Fruit fly (Drosophila melanogaster) whole organism, wandering third instar larva: Measurements from ENCODE around the gene CG17855.

ENCODE experiments used
- Abd-B ChIP-seq: fragments of >200 bp; optimal IDR thresholded peaks from 2 replicates; lab custom pipeline; 2017; ENCODE audit warnings: missing biosample characterization, missing genetic modification characterization
- CG32264 ChIP-seq: fragments of 200-800 bp; sonication (Bioruptor generic); optimal IDR thresholded peaks from 2 replicates; lab custom pipeline; 2016; ENCODE audit warnings: missing biosample characterization, missing genetic modification characterization
- CG9705 ChIP-seq: fragments of 200-800 bp; sonication (Bioruptor generic); optimal IDR thresholded peaks from 2 replicates; lab custom pipeline; 2018; ENCODE audit warnings: missing biosample characterization, mild to moderate bottlenecking, missing genetic modification characterization
- CrebA ChIP-seq: fragments of 200-800 bp; sonication (Bioruptor generic); optimal IDR thresholded peaks from 2 replicates; lab custom pipeline; 2016; ENCODE audit warnings: missing biosample characterization, mild to moderate bottlenecking, missing genetic modification characterization, borderline replicate concordance
- Dfd ChIP-seq: fragments of >200 bp; optimal IDR thresholded peaks from 2 replicates; lab custom pipeline; 2017; ENCODE audit warnings: missing biosample characterization, missing genetic modification characterization
- Dif ChIP-seq: fragments of 200-275, 200-300 bp; sonication (Bioruptor generic); optimal IDR thresholded peaks from 2 replicates; lab custom pipeline; 2018; ENCODE audit warnings: missing biosample characterization, missing genetic modification characterization; ENCODE audit not compliant: partially characterized antibody
- GATAd ChIP-seq: sonication (Bioruptor generic); optimal IDR thresholded peaks from 2 replicates; lab custom pipeline; 2016; ENCODE audit warnings: missing biosample characterization, missing genetic modification characterization
- HLH106 ChIP-seq: fragments of 200-800 bp; optimal IDR thresholded peaks from 3 replicates; lab custom pipeline; 2019; ENCODE audit warnings: missing biosample characterization, mild to moderate bottlenecking, missing genetic modification characterization, moderate library complexity
- Hnf4 ChIP-seq: fragments of 200-800 bp; sonication (Bioruptor generic); optimal IDR thresholded peaks from 2 replicates; lab custom pipeline; 2016; ENCODE audit warnings: missing biosample characterization, mild to moderate bottlenecking, missing genetic modification characterization
- Hr78 ChIP-seq: fragments of >200 bp; optimal IDR thresholded peaks from 2 replicates; lab custom pipeline; 2017; ENCODE audit warnings: missing biosample characterization, missing genetic modification characterization
- Hr83 ChIP-seq: fragments of 200-300 bp; sonication (Bioruptor generic); optimal IDR thresholded peaks from 2 replicates; lab custom pipeline; 2016; ENCODE audit warnings: missing biosample characterization, mild to moderate bottlenecking, missing genetic modification characterization, moderate library complexity; ENCODE audit not compliant: poor library complexity, severe bottlenecking
- Jra ChIP-seq: sonication (Bioruptor generic); optimal IDR thresholded peaks from 2 replicates; lab custom pipeline; 2016; ENCODE audit warnings: missing biosample characterization, missing genetic modification characterization
- Mio ChIP-seq: sonication (Bioruptor generic); optimal IDR thresholded peaks from 2 replicates; lab custom pipeline; 2016; ENCODE audit warnings: missing biosample characterization, missing genetic modification characterization
- Myc ChIP-seq: fragments of >200 bp; optimal IDR thresholded peaks from 2 replicates; lab custom pipeline; 2017
- N ChIP-seq: fragments of >200 bp; optimal IDR thresholded peaks from 2 replicates; lab custom pipeline; 2018; ENCODE audit warnings: missing biosample characterization, missing external identifiers, missing genetic modification characterization
- OdsH ChIP-seq: fragments of 200-800 bp; sonication (Bioruptor generic); optimal IDR thresholded peaks from 2 replicates; lab custom pipeline; 2016; ENCODE audit warnings: missing biosample characterization, mild to moderate bottlenecking, missing genetic modification characterization
- Rel ChIP-seq, 2 experiments: fragments of 200-800 bp; sonication (Bioruptor generic) in 1 of 2; optimal IDR thresholded peaks; 2 replicates in 1 of 2; 3 replicates in 1 of 2; lab custom pipeline; 2016 to 2019; ENCODE audit warnings: mild to moderate bottlenecking in 2 of 2, missing biosample characterization in 2 of 2, missing genetic modification characterization in 2 of 2, moderate library complexity in 1 of 2
- Sp1 ChIP-seq: fragments of 200-800 bp; sonication (Bioruptor generic); optimal IDR thresholded peaks from 3 replicates; lab custom pipeline; 2019; ENCODE audit warnings: missing biosample characterization, mild to moderate bottlenecking, missing genetic modification characterization, moderate library complexity
- Vsx2 ChIP-seq: fragments of 200-300, 225-300 bp; sonication (Bioruptor generic); optimal IDR thresholded peaks from 2 replicates; lab custom pipeline; 2018; ENCODE audit warnings: missing biosample characterization, missing genetic modification characterization; ENCODE audit not compliant: partially characterized antibody
- br ChIP-seq: fragments of 200-800 bp; sonication (Bioruptor generic); optimal IDR thresholded peaks from 2 replicates; lab custom pipeline; 2016; ENCODE audit warnings: missing biosample characterization, missing genetic modification characterization
- brk ChIP-seq: fragments of 200-800 bp; sonication (Bioruptor generic); optimal IDR thresholded peaks from 2 replicates; lab custom pipeline; 2016; ENCODE audit warnings: missing biosample characterization, mild to moderate bottlenecking, missing genetic modification characterization
- dl ChIP-seq, 2 experiments: fragments of 175-275, 200-275 bp in 1 of 2; fragments of 200-275 bp in 1 of 2; sonication (Bioruptor generic); optimal IDR thresholded peaks; lab custom pipeline; 2018; ENCODE audit warnings: mild to moderate bottlenecking in 2 of 2, missing biosample characterization in 2 of 2, missing genetic modification characterization in 2 of 2, moderate library complexity in 2 of 2; ENCODE audit not compliant: partially characterized antibody in 2 of 2, insufficient read depth in 1 of 2
- dmrt93B ChIP-seq: fragments of 200-800 bp; sonication (Bioruptor generic); optimal IDR thresholded peaks from 2 replicates; lab custom pipeline; 2018; ENCODE audit warnings: missing biosample characterization, mild to moderate bottlenecking, missing genetic modification characterization
- dsf ChIP-seq: sonication (Bioruptor generic); optimal IDR thresholded peaks from 2 replicates; lab custom pipeline; 2016; ENCODE audit warnings: missing biosample characterization, missing genetic modification characterization, borderline replicate concordance
- ey ChIP-seq: fragments of 200-800 bp; sonication (Bioruptor generic); optimal IDR thresholded peaks from 2 replicates; lab custom pipeline; 2016; ENCODE audit warnings: missing biosample characterization, missing genetic modification characterization
- foxo ChIP-seq, 2 experiments: fragments of 200-800 bp; sonication (Bioruptor generic); optimal IDR thresholded peaks; 2 replicates in 1 of 2; 3 replicates in 1 of 2; lab custom pipeline; 2016 to 2017; ENCODE audit warnings: missing biosample characterization in 2 of 2, missing genetic modification characterization in 2 of 2
- fru ChIP-seq: fragments of 200-800 bp; sonication (Bioruptor generic); optimal IDR thresholded peaks from 3 replicates; lab custom pipeline; 2016; ENCODE audit warnings: missing biosample characterization, mild to moderate bottlenecking, missing genetic modification characterization
- h ChIP-seq: fragments of 200-800 bp; sonication (Bioruptor generic); optimal IDR thresholded peaks from 3 replicates; lab custom pipeline; 2016; ENCODE audit warnings: missing biosample characterization, mild to moderate bottlenecking, missing genetic modification characterization
- jim ChIP-seq: fragments of 175-275, 200-325 bp; sonication (Bioruptor generic); optimal IDR thresholded peaks from 2 replicates; lab custom pipeline; 2016; ENCODE audit warnings: missing biosample characterization, mild to moderate bottlenecking, missing genetic modification characterization
- lola ChIP-seq: fragments of >200 bp; optimal IDR thresholded peaks from 2 replicates; lab custom pipeline; 2017; ENCODE audit warnings: missing biosample characterization, missing genetic modification characterization
- pan ChIP-seq: fragments of >200 bp; optimal IDR thresholded peaks from 2 replicates; lab custom pipeline; 2017
- psq ChIP-seq: fragments of 200-800 bp; sonication (Bioruptor generic); optimal IDR thresholded peaks from 3 replicates; lab custom pipeline; 2017; ENCODE audit warnings: missing biosample characterization, mild to moderate bottlenecking, missing genetic modification characterization, moderate library complexity
- rgr ChIP-seq: fragments of 200-800 bp; sonication (Bioruptor generic); optimal IDR thresholded peaks from 3 replicates; lab custom pipeline; 2016; ENCODE audit warnings: missing biosample characterization, mild to moderate bottlenecking, missing genetic modification characterization
- sage ChIP-seq: fragments of 200-800 bp; sonication (Bioruptor generic); optimal IDR thresholded peaks from 2 replicates; lab custom pipeline; 2016; ENCODE audit warnings: missing biosample characterization, mild to moderate bottlenecking, missing genetic modification characterization
- sv ChIP-seq: fragments of 200-800 bp; sonication (Bioruptor generic); optimal IDR thresholded peaks from 3 replicates; lab custom pipeline; 2016; ENCODE audit warnings: missing biosample characterization, missing genetic modification characterization
- tai ChIP-seq: sonication (Bioruptor generic); optimal IDR thresholded peaks from 2 replicates; lab custom pipeline; 2016; ENCODE audit warnings: missing biosample characterization, missing genetic modification characterization
- usp ChIP-seq: fragments of >200 bp; optimal IDR thresholded peaks from 2 replicates; lab custom pipeline; 2017; ENCODE audit warnings: missing biosample characterization, missing genetic modification characterization
- woc ChIP-seq: sonication (Bioruptor generic); optimal IDR thresholded peaks from 2 replicates; lab custom pipeline; 2016; ENCODE audit warnings: missing biosample characterization, mild to moderate bottlenecking, missing genetic modification characterization

Gene CG17855

DNA sequence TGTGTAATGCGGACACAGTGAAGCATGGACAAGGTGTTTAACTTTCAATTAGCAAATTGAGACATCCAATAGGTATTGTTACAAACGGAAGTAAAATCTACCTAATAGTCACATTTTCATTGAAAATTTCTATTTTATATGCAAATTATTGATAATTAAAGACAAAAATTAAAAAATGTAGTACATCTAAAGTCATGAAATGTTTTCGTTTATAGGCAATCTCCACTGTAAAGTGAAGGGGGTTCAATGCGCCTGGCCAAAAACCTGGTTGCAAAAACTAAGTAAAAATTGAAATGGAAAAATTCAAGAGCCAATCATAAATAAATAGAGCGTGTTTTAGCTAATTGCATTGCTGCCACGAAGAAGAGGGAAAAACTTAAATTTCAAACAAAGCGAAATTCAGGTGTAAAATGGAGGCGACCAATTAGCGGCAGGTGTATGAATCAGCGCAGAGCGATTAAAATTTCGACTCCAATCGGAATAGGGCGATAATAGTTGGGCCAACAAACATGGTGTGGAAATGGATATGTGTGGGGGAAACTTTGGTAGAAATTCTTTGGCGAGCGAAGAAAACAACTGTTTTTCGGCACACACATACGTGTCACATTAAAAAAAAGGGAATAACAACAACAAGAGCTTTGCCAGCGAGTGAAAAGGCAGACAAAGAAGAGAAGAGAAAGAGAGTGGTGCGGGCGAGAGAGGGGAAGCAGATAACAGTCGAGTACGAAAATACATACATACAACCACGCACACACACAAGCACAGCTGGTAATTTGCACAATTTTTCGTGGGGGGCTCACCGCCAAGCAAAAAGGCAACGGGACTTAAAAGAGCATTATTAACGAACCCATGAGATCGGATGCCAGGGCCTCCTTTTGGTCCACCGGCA is 46.7 kb upstream of the CG17855 start:
- TF ChIP-seq N (peak; percentile 32), tai (GFP tag; lab: Kevin White, UChicago) (no peak), lola (GFP tag; lab: Kevin White, UChicago) (no peak), Hr78 (GFP tag; lab: Kevin White, UChicago) (no peak), jim (GFP tag; lab: Kevin White, UChicago) (peak; percentile 60), Hr83 (peak; percentile 19), dsf (GFP tag; lab: Kevin White, UChicago) (no peak), CG9705 (GFP tag; lab: Kevin White, UChicago) (peak; percentile 35), dl (GFP tag; optimal IDR thresholded peaks at IDR 0.05; lab: Kevin White, UChicago; ENCODE audit: insufficient read depth in 1 of 2, partially characterized antibody in 2 of 2) (no peak), foxo (GFP tag; optimal IDR thresholded peaks at IDR 0.05; lab: Kevin White, UChicago) (peak in 1 of 2 experiments; percentile 59), Mio (no peak), HLH106 (tag; lab: Kevin White, UChicago) (peak; percentile 73), br (no peak), Hnf4 (GFP tag; lab: Kevin White, UChicago) (no peak), Rel (GFP tag; optimal IDR thresholded peaks at IDR 0.05; lab: Kevin White, UChicago) (no peak), Rel (tag; optimal IDR thresholded peaks at IDR 0.05; lab: Kevin White, UChicago) (peak; percentile 78), CG32264 (peak; percentile 11), usp (no peak), CrebA (GFP tag; lab: Kevin White, UChicago) (no peak), OdsH (GFP tag; lab: Kevin White, UChicago) (peak; percentile 23), Sp1 (GFP tag; lab: Kevin White, UChicago) (peak; percentile 53), rgr (GFP tag; lab: Kevin White, UChicago) (peak; percentile 16), sage (GFP tag; lab: Kevin White, UChicago) (peak; percentile 10), h (GFP tag; lab: Kevin White, UChicago) (peak; percentile 71), brk (GFP tag; lab: Kevin White, UChicago) (peak; percentile 14), Jra (no peak), ey (peak; percentile 63), woc (GFP tag; lab: Kevin White, UChicago) (peak; percentile 47), Vsx2 (GFP tag; lab: Kevin White, UChicago) (no peak), Abd-B (GFP tag; lab: Kevin White, UChicago) (no peak), psq (GFP tag; lab: Kevin White, UChicago) (peak; percentile 97), sv (GFP tag; lab: Kevin White, UChicago) (no peak), fru (GFP tag; lab: Kevin White, UChicago) (peak; percentile 63), Myc (lab: Kevin White, UChicago) (no peak), pan (no peak), Dfd (no peak), Dif (GFP tag; lab: Kevin White, UChicago) (peak; percentile 63), dmrt93B (GFP tag; lab: Kevin White, UChicago) (peak; percentile 16), GATAd (no peak)

DNA sequence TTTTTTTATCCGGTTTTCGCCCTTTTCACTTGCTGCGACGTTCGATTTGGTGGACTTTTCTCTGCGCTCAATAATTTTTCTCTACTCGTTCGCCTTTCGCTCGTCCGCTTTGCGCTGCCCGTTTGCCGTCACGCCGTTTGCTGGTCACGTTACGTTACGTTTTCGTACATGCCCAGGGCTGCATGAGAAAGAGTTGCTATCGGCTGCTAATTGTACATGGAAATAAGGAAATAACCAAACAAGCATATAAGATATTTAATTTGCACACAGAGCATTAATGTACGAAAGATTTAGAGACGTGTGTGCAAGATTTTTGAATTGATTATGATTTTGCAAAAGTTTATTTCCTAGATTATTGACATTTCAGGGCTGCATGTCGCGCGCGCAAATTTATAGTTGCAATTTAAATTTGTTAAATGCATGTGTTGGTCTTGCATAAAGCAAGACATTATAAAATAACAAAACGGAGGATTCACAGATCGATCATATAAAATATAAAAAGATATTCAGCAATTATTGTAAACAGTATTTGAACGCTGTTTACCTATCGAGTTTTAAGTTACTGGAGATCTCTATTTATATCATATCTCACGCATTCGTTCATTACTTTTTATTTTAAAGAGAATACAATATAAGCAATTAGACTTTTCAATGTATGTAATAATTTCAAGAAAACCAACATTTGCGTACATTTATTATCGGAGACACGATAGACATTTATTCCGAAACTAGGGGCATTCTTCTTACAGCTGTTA is 45.5 kb upstream of the CG17855 start, which contains the start of gene Gdi:
Gene Gdi, minus strand, starts transcription at position 214 of the 755 bp plus-strand sequence.
- no peak for TF ChIP-seq brk (GFP tag; lab: Kevin White, UChicago)
- no peak for TF ChIP-seq Vsx2 (GFP tag; lab: Kevin White, UChicago)
- no peak for TF ChIP-seq fru (GFP tag; lab: Kevin White, UChicago)
- TF ChIP-seq OdsH (GFP tag; lab: Kevin White, UChicago) = no peak
- TF ChIP-seq Hr78 (GFP tag; lab: Kevin White, UChicago) = no peak
- TF ChIP-seq dl (GFP tag; optimal IDR thresholded peaks at IDR 0.05; lab: Kevin White, UChicago; ENCODE audit: insufficient read depth in 1 of 2, partially characterized antibody in 2 of 2) = no peak
- no peak for TF ChIP-seq dsf (GFP tag; lab: Kevin White, UChicago)
- no peak for TF ChIP-seq Hr83
- no peak for TF ChIP-seq sv (GFP tag; lab: Kevin White, UChicago)
- TF ChIP-seq lola (GFP tag; lab: Kevin White, UChicago) = no peak
- no peak for TF ChIP-seq sage (GFP tag; lab: Kevin White, UChicago)
- TF ChIP-seq ey = peak; percentile 4
- no peak for TF ChIP-seq rgr (GFP tag; lab: Kevin White, UChicago)
- TF ChIP-seq pan = no peak
- no peak for TF ChIP-seq CrebA (GFP tag; lab: Kevin White, UChicago)
- TF ChIP-seq dmrt93B (GFP tag; lab: Kevin White, UChicago) = no peak
- TF ChIP-seq Jra = no peak
- no peak for TF ChIP-seq tai (GFP tag; lab: Kevin White, UChicago)
- peak; percentile 19 for TF ChIP-seq Myc (lab: Kevin White, UChicago)
- TF ChIP-seq jim (GFP tag; lab: Kevin White, UChicago) = no peak
- no peak for TF ChIP-seq usp
- TF ChIP-seq br = no peak
- TF ChIP-seq foxo (GFP tag; optimal IDR thresholded peaks at IDR 0.05; lab: Kevin White, UChicago) = peak in 1 of 2 experiments; percentile 13
- no peak for TF ChIP-seq Sp1 (GFP tag; lab: Kevin White, UChicago)
- TF ChIP-seq Hnf4 (GFP tag; lab: Kevin White, UChicago) = no peak
- peak; percentile 29 for TF ChIP-seq woc (GFP tag; lab: Kevin White, UChicago)
- no peak for TF ChIP-seq CG32264
- TF ChIP-seq psq (GFP tag; lab: Kevin White, UChicago) = peak; percentile 83
- no peak for TF ChIP-seq Abd-B (GFP tag; lab: Kevin White, UChicago)
- peak; percentile 35 for TF ChIP-seq CG9705 (GFP tag; lab: Kevin White, UChicago)
- no peak for TF ChIP-seq Dif (GFP tag; lab: Kevin White, UChicago)
- no peak for TF ChIP-seq Rel (GFP tag; optimal IDR thresholded peaks at IDR 0.05; lab: Kevin White, UChicago)
- no peak for TF ChIP-seq Rel (tag; optimal IDR thresholded peaks at IDR 0.05; lab: Kevin White, UChicago)
- TF ChIP-seq N = no peak
- no peak for TF ChIP-seq h (GFP tag; lab: Kevin White, UChicago)
- TF ChIP-seq Mio = no peak
- TF ChIP-seq Dfd = no peak
